Fruit fly (Drosophila melanogaster) whole organism, embryonic: ENCODE results near the gene Ptp10D.

Experiments used
- CG10147 ChIP-seq: fragments of 200-800 bp; sonication (Bioruptor generic); optimal IDR thresholded peaks from 2 replicates; lab custom pipeline; 2019; ENCODE audit warnings: missing biosample characterization, mild to moderate bottlenecking, missing genetic modification characterization, moderate library complexity
- CG11247 ChIP-seq: fragments of 200-800 bp; sonication (Bioruptor generic); IDR thresholded peaks from 2 replicates; pipeline ENCODE4 v1.3.6; 2022; ENCODE audit warnings: missing biosample characterization, missing genetic modification characterization
- CG12942 ChIP-seq: fragments of 200-800 bp; sonication (Bioruptor generic); optimal IDR thresholded peaks from 3 replicates; lab custom pipeline; 2016; ENCODE audit warnings: missing biosample characterization, missing genetic modification characterization
- CG1529 ChIP-seq: fragments of 200-800 bp; sonication (Bioruptor generic); optimal IDR thresholded peaks from 3 replicates; lab custom pipeline; 2018; ENCODE audit warnings: missing biosample characterization, missing genetic modification characterization
- CG15514 ChIP-seq: fragments of 200-800 bp; sonication (Bioruptor generic); optimal IDR thresholded peaks from 3 replicates; lab custom pipeline; 2017; ENCODE audit warnings: missing biosample characterization, missing genetic modification characterization, mild to moderate bottlenecking, moderate library complexity, missing genetic modification reagents
- CG15601 ChIP-seq: fragments of 200-800 bp; sonication (Bioruptor generic); optimal IDR thresholded peaks from 3 replicates; lab custom pipeline; 2019; ENCODE audit warnings: missing biosample characterization, mild to moderate bottlenecking, missing genetic modification characterization, moderate library complexity
- CG15696 ChIP-seq: fragments of 200-800 bp; sonication (Bioruptor generic); optimal IDR thresholded peaks from 2 replicates; lab custom pipeline; 2019; ENCODE audit warnings: missing biosample characterization, mild to moderate bottlenecking, missing genetic modification characterization, moderate library complexity
- CG17385 ChIP-seq: fragments of 200-800 bp; sonication (Bioruptor generic); optimal IDR thresholded peaks from 3 replicates; lab custom pipeline; 2018; ENCODE audit warnings: missing biosample characterization, mild to moderate bottlenecking, missing genetic modification characterization
- CG17912 ChIP-seq: fragments of 200-800 bp; sonication (Bioruptor generic); optimal IDR thresholded peaks from 2 replicates; lab custom pipeline; 2018; ENCODE audit warnings: missing biosample characterization, mild to moderate bottlenecking, missing genetic modification characterization
- CG18262 ChIP-seq: fragments of 200-800 bp; optimal IDR thresholded peaks from 3 replicates; lab custom pipeline; 2019; ENCODE audit warnings: missing biosample characterization, mild to moderate bottlenecking, missing genetic modification characterization, moderate library complexity
- CG18599 ChIP-seq: fragments of 200-800 bp; sonication (Bioruptor generic); optimal IDR thresholded peaks from 3 replicates; lab custom pipeline; 2017; ENCODE audit warnings: missing biosample characterization, missing genetic modification characterization, mild to moderate bottlenecking, moderate library complexity, missing genetic modification reagents
- CG3065 ChIP-seq: fragments of 200-800 bp; sonication (Bioruptor generic); optimal IDR thresholded peaks from 2 replicates; lab custom pipeline; 2016; ENCODE audit warnings: missing biosample characterization, missing genetic modification characterization
- CG3163 ChIP-seq: fragments of 200-800 bp; sonication (Bioruptor generic); optimal IDR thresholded peaks from 3 replicates; lab custom pipeline; 2016; ENCODE audit warnings: missing biosample characterization, missing genetic modification characterization
- CG33557 ChIP-seq: fragments of 200-800 bp; sonication (Bioruptor generic); optimal IDR thresholded peaks from 2 replicates; lab custom pipeline; 2019; ENCODE audit warnings: missing biosample characterization, mild to moderate bottlenecking, missing genetic modification characterization, moderate library complexity
- CG3995 ChIP-seq: fragments of 200-800 bp; sonication (Bioruptor generic); optimal IDR thresholded peaks from 3 replicates; lab custom pipeline; 2016; ENCODE audit warnings: missing biosample characterization, missing genetic modification characterization
- CG4730 ChIP-seq: fragments of 200-800 bp; sonication (Bioruptor generic); IDR thresholded peaks from 2 replicates; pipeline ENCODE4 v1.3.6; 2022; ENCODE audit warnings: missing biosample characterization, missing genetic modification characterization
- CG6654 ChIP-seq: fragments of 200-800 bp; sonication (Bioruptor generic); optimal IDR thresholded peaks from 2 replicates; lab custom pipeline; 2017; ENCODE audit warnings: missing biosample characterization, mild to moderate bottlenecking, missing genetic modification characterization
- CG6683 ChIP-seq: fragments of 200-800 bp; sonication (Bioruptor generic); optimal IDR thresholded peaks from 2 replicates; lab custom pipeline; 2017; ENCODE audit warnings: missing biosample characterization, mild to moderate bottlenecking, missing genetic modification characterization, missing genetic modification reagents
- CG6854 ChIP-seq: fragments of 200-800 bp; sonication (Bioruptor generic); optimal IDR thresholded peaks from 3 replicates; lab custom pipeline; 2017; ENCODE audit warnings: missing biosample characterization, mild to moderate bottlenecking, missing genetic modification characterization
- CkIIα-i1 ChIP-seq: fragments of 200-800 bp; sonication (Bioruptor generic); IDR thresholded peaks from 2 replicates; pipeline ENCODE4 v1.3.6; 2022; ENCODE audit warnings: missing biosample characterization, missing genetic modification characterization
- D ChIP-seq, 2 experiments: fragments of 200-800 bp in 1 of 2; fragments of >200 bp in 1 of 2; sonication (Bioruptor generic) in 1 of 2; optimal IDR thresholded peaks; 2 replicates in 1 of 2; 3 replicates in 1 of 2; lab custom pipeline; 2017; ENCODE audit warnings: mild to moderate bottlenecking in 1 of 2, missing biosample characterization in 1 of 2, missing genetic modification characterization in 1 of 2, missing genetic modification reagents in 1 of 2
- Dbx ChIP-seq: fragments of 200-800 bp; sonication (Bioruptor generic); IDR thresholded peaks from 3 replicates; pipeline ENCODE4 v1.3.6; 2022; ENCODE audit warnings: missing biosample characterization, missing genetic modification characterization
- Dek ChIP-seq: fragments of 200-800 bp; sonication (Bioruptor generic); optimal IDR thresholded peaks from 3 replicates; lab custom pipeline; 2019; ENCODE audit warnings: missing biosample characterization, mild to moderate bottlenecking, missing genetic modification characterization, moderate library complexity
- MBD-R2 ChIP-seq: fragments of 200-800 bp; sonication (Bioruptor generic); IDR thresholded peaks from 2 replicates; pipeline ENCODE4 v1.3.6; 2022; ENCODE audit warnings: missing biosample characterization, missing genetic modification characterization
- MESR4 ChIP-seq: fragments of 200-800 bp; sonication (Bioruptor generic); optimal IDR thresholded peaks from 2 replicates; lab custom pipeline; 2018; ENCODE audit warnings: missing biosample characterization, mild to moderate bottlenecking, missing genetic modification characterization, moderate library complexity
- NC2α ChIP-seq: fragments of 200-800 bp; sonication (Bioruptor generic); optimal IDR thresholded peaks from 2 replicates; lab custom pipeline; 2016; ENCODE audit warnings: missing biosample characterization, missing genetic modification characterization
- Poxn ChIP-seq: fragments of 200-800 bp; sonication (Bioruptor generic); IDR thresholded peaks from 2 replicates; pipeline ENCODE4 v1.3.6; 2022; ENCODE audit warnings: missing biosample characterization, missing genetic modification characterization
- Sry-δ ChIP-seq: fragments of 200-800 bp; sonication (Bioruptor generic); optimal IDR thresholded peaks from 2 replicates; lab custom pipeline; 2016; ENCODE audit warnings: missing biosample characterization, missing genetic modification characterization
- abd-A ChIP-seq: fragments of 200-800 bp; sonication (Bioruptor generic); optimal IDR thresholded peaks from 3 replicates; lab custom pipeline; 2019; ENCODE audit warnings: missing biosample characterization, mild to moderate bottlenecking, missing genetic modification characterization, moderate library complexity
- al ChIP-seq: fragments of 200-800 bp; sonication (Bioruptor generic); IDR thresholded peaks from 2 replicates; pipeline ENCODE4 v1.3.6; 2022; ENCODE audit warnings: missing biosample characterization, missing genetic modification characterization
- bcd ChIP-seq: fragments of 200-800 bp; sonication (Bioruptor generic); optimal IDR thresholded peaks from 2 replicates; lab custom pipeline; 2017; ENCODE audit warnings: missing biosample characterization, mild to moderate bottlenecking, missing genetic modification characterization
- bigmax ChIP-seq: fragments of 200-800 bp; sonication (Bioruptor generic); optimal IDR thresholded peaks from 2 replicates; lab custom pipeline; 2018; ENCODE audit warnings: missing biosample characterization, mild to moderate bottlenecking, missing genetic modification characterization
- crol ChIP-seq: fragments of 200-800 bp; sonication (Bioruptor generic); IDR thresholded peaks from 2 replicates; pipeline ENCODE4 v1.3.6; 2022; ENCODE audit warnings: missing biosample characterization, missing genetic modification characterization
- dimm ChIP-seq: fragments of 200-800 bp; sonication (Bioruptor generic); IDR thresholded peaks from 2 replicates; pipeline ENCODE4 v1.3.6; 2022; ENCODE audit warnings: missing biosample characterization, missing genetic modification characterization
- dmrt99B ChIP-seq: fragments of 200-800 bp; sonication (Bioruptor generic); optimal IDR thresholded peaks from 2 replicates; lab custom pipeline; 2018; ENCODE audit warnings: missing biosample characterization, mild to moderate bottlenecking, missing genetic modification characterization, moderate library complexity
- fru ChIP-seq: fragments of >200 bp; optimal IDR thresholded peaks from 2 replicates; lab custom pipeline; 2017
- inv ChIP-seq: fragments of 200-800 bp; sonication (Bioruptor generic); IDR thresholded peaks from 2 replicates; pipeline ENCODE4 v1.3.6; 2022; ENCODE audit warnings: missing biosample characterization, missing genetic modification characterization; ENCODE audit not compliant: partially characterized antibody
- kni ChIP-seq: fragments of 200-800 bp; sonication (Bioruptor generic); optimal IDR thresholded peaks from 3 replicates; lab custom pipeline; 2017; ENCODE audit warnings: mild to moderate bottlenecking, missing biosample characterization, missing genetic modification reagents, missing genetic modification characterization
- lbe ChIP-seq: fragments of 200-800 bp; sonication (Bioruptor generic); optimal IDR thresholded peaks from 2 replicates; lab custom pipeline; 2016; ENCODE audit warnings: missing biosample characterization, mild to moderate bottlenecking, missing genetic modification characterization
- mirr ChIP-seq: fragments of 200-800 bp; sonication (Bioruptor generic); optimal IDR thresholded peaks from 3 replicates; lab custom pipeline; 2018; ENCODE audit warnings: missing biosample characterization, mild to moderate bottlenecking, missing genetic modification characterization
- onecut ChIP-seq: fragments of 200-800 bp; sonication (Bioruptor generic); IDR thresholded peaks from 2 replicates; pipeline ENCODE4 v1.3.6; 2022; ENCODE audit warnings: missing biosample characterization, missing genetic modification characterization
- org-1 ChIP-seq: fragments of 200-800 bp; sonication (Bioruptor generic); optimal IDR thresholded peaks from 2 replicates; lab custom pipeline; 2017; ENCODE audit warnings: missing biosample characterization, missing genetic modification characterization
- phol ChIP-seq: fragments of 200-800 bp; sonication (Bioruptor generic); optimal IDR thresholded peaks from 3 replicates; lab custom pipeline; 2018; ENCODE audit warnings: missing biosample characterization, mild to moderate bottlenecking, missing genetic modification characterization, moderate library complexity
- pros ChIP-seq: fragments of 200-800 bp; sonication (Bioruptor generic); optimal IDR thresholded peaks from 3 replicates; lab custom pipeline; 2019; ENCODE audit warnings: missing biosample characterization, mild to moderate bottlenecking, missing genetic modification characterization, moderate library complexity
- salm ChIP-seq: fragments of 200-800 bp; sonication (Bioruptor generic); optimal IDR thresholded peaks from 2 replicates; lab custom pipeline; 2018; ENCODE audit warnings: missing biosample characterization, mild to moderate bottlenecking, missing genetic modification characterization
- tap ChIP-seq: fragments of 200-800 bp; optimal IDR thresholded peaks from 3 replicates; lab custom pipeline; 2019; ENCODE audit warnings: missing biosample characterization, mild to moderate bottlenecking, missing genetic modification characterization, moderate library complexity
- tup ChIP-seq: fragments of 200-800 bp; sonication (Bioruptor generic); optimal IDR thresholded peaks from 2 replicates; lab custom pipeline; 2016; ENCODE audit warnings: missing biosample characterization, mild to moderate bottlenecking, missing genetic modification characterization, moderate library complexity
- twi ChIP-seq: fragments of 200-800 bp; optimal IDR thresholded peaks from 2 replicates; lab custom pipeline; 2019; ENCODE audit warnings: missing biosample characterization, mild to moderate bottlenecking, missing genetic modification characterization, moderate library complexity
- tx ChIP-seq: fragments of 200-800 bp; sonication (Bioruptor generic); optimal IDR thresholded peaks from 2 replicates; lab custom pipeline; 2016; ENCODE audit warnings: missing biosample characterization, missing genetic modification characterization

Ptp10D gene

dm6 chrX:11622649-11623425 lies 1.0 kb downstream of the Ptp10D start (continued):
- TF ChIP-seq CG17912 (no peak), Dbx (GFP tag; lab: Robert Waterston, UW) (peak; percentile 64; the same call in 1 of the 3 replicates), CG18599 (peak; percentile 72), kni (GFP tag; lab: Kevin White, UChicago) (no peak), lbe (peak; percentile 95), tap (tag; lab: Kevin White, UChicago) (peak; percentile 74), CG33557 (GFP tag; lab: Kevin White, UChicago) (no peak), Poxn (GFP tag; lab: Robert Waterston, UW) (peak; percentile 24; the same call in 1 of the 2 replicates), CG1529 (GFP tag; lab: Kevin White, UChicago) (peak; percentile 9), org-1 (GFP tag; lab: Kevin White, UChicago) (peak; percentile 65), inv (GFP tag; lab: Robert Waterston, UW) (no peak), CG15601 (tag; lab: Kevin White, UChicago) (no peak), dmrt99B (peak; percentile 81), bigmax (GFP tag; lab: Kevin White, UChicago) (no peak), D (optimal IDR thresholded peaks at IDR 0.05; lab: Kevin White, UChicago) (no peak), D (GFP tag; optimal IDR thresholded peaks at IDR 0.05; lab: Kevin White, UChicago) (no peak), twi (tag; lab: Kevin White, UChicago) (no peak), tx (GFP tag; lab: Kevin White, UChicago) (no peak), pros (GFP tag; lab: Kevin White, UChicago) (no peak), al (GFP tag; lab: Robert Waterston, UW) (peak; percentile 67), CG3065 (no peak), fru (lab: Kevin White, UChicago) (no peak), CG3995 (GFP tag; lab: Kevin White, UChicago) (no peak), tup (GFP tag; lab: Kevin White, UChicago) (no peak), mirr (GFP tag; lab: Kevin White, UChicago) (peak; percentile 57), CG12942 (GFP tag; lab: Kevin White, UChicago) (peak; percentile 53), NC2α (GFP tag; lab: Kevin White, UChicago) (no peak), CG3163 (GFP tag; lab: Kevin White, UChicago) (peak; percentile 59), bcd (GFP tag; lab: Kevin White, UChicago) (peak; percentile 37), Sry-δ (GFP tag; lab: Kevin White, UChicago) (peak; percentile 45), CG18262 (tag; lab: Kevin White, UChicago) (peak; percentile 58), CG10147 (GFP tag; lab: Kevin White, UChicago) (peak; percentile 75), MESR4 (GFP tag; lab: Kevin White, UChicago) (no peak), abd-A (tag; lab: Kevin White, UChicago) (no peak), CG4730 (GFP tag; lab: Robert Waterston, UW) (peak; percentile 79), CG6683 (GFP tag; lab: Kevin White, UChicago) (no peak), salm (tag; lab: Kevin White, UChicago) (peak; percentile 49), CG15696 (tag; lab: Kevin White, UChicago) (no peak), CG6854 (GFP tag; lab: Kevin White, UChicago) (peak; percentile 2), crol (GFP tag; lab: Robert Waterston, UW) (no peak), CG11247 (peak; percentile 62), CG15514 (GFP tag; lab: Kevin White, UChicago) (peak; percentile 50), CkIIα-i1 (0 out of 2 replicates have a peak, but pooled peaks have one; percentile 21), MBD-R2 (GFP tag; lab: Robert Waterston, UW) (peak; percentile 62; the same call in 1 of the 2 replicates), Dek (tag; lab: Kevin White, UChicago) (peak; percentile 70), onecut (GFP tag; lab: Robert Waterston, UW) (no peak), phol (tag; lab: Kevin White, UChicago) (peak; percentile 61), dimm (GFP tag; lab: Robert Waterston, UW) (no peak), CG17385 (GFP tag; lab: Kevin White, UChicago) (peak; percentile 71), CG6654 (GFP tag; lab: Kevin White, UChicago) (no peak)
